Worm (Caenorhabditis elegans): ENCODE results near the gene str-263.

- no peak for TF ChIP-seq pqm-1 (tag; optimal IDR thresholded peaks at IDR 0.05)
- no peak for TF ChIP-seq lin-13 (GFP tag; optimal IDR thresholded peaks at IDR 0.05)
- TF ChIP-seq dpl-1 (GFP tag; optimal IDR thresholded peaks at IDR 0.05) = peak; percentile 64
- TF ChIP-seq ZK546.5 (tag; optimal IDR thresholded peaks at IDR 0.05) = no peak
- TF ChIP-seq R02D3.7 (tag; optimal IDR thresholded peaks at IDR 0.05) = no peak
- no peak for TF ChIP-seq egl-27 (tag; optimal IDR thresholded peaks at IDR 0.05)
- no peak for TF ChIP-seq aly-2 (tag; optimal IDR thresholded peaks at IDR 0.05)
- TF ChIP-seq ztf-11 (tag; optimal IDR thresholded peaks at IDR 0.05) = no peak
- no peak for TF ChIP-seq fos-1 (tag; optimal IDR thresholded peaks at IDR 0.05)
- no peak for TF ChIP-seq arid-1 (GFP tag; conservative IDR thresholded peaks at IDR 0.05)
- TF ChIP-seq mxl-3 (GFP tag; optimal IDR thresholded peaks at IDR 0.05) = peak; percentile 64
- TF ChIP-seq ama-1 (optimal IDR thresholded peaks at IDR 0.05) = peak; percentile 96
Measured at ce11 chrV:15566511-15567178, 46.3 kb upstream of the str-263 start.

Measured in whole organism, L4 larva.